Worm (Caenorhabditis elegans): Measurements from ENCODE around the gene ncs-1.

DNA sequence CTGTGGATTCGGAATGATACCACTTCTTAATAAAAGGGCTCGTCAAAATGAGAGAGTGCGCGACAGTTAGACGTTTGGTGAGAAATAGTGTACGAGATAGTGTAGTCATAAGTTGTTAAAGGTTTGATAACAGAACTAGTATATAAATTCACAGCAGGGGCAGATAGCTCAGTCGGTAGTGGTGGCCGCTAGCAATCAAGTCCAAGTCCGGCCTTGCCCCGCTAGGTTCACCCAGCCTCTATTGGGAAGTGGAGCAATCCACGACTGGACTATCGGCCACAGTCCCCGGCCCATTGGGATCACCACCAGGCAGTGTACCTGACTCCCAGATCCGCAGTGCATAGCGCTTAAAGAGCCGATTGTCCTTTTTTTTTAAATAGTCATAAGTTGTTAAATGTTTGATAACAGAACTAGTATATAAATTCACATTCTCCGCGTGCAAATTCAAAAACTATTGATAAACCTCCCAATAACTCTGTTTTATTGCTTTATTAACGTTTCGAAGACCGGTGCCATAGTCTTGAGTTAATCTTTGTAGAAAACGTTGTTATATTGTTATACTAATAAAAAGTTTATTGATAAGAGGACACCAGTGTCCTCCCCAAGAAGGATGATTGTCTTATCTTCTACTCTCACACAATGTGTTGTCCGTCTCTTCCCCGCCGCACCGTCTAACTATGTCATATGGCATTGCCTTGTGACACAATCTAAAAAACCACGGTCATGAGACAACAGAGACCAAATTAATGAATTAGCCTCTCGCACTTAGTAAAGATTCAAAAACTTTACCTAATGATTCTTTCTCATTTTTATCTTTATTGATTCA is 47.8 kb upstream of the ncs-1 start:
- TF ChIP-seq lsy-2 (tag; optimal IDR thresholded peaks at IDR 0.05) (no peak), mep-1 (tag; optimal IDR thresholded peaks at IDR 0.05) (no peak), nhr-76 (tag; optimal IDR thresholded peaks at IDR 0.05) (no peak), unc-62 (GFP tag; optimal IDR thresholded peaks at IDR 0.05) (no peak), nhr-12 (tag; optimal IDR thresholded peaks at IDR 0.05) (no peak), snpc-4 (tag; optimal IDR thresholded peaks at IDR 0.05) (no peak), lin-32 (GFP tag; optimal IDR thresholded peaks at IDR 0.05) (no peak), ces-1 (GFP tag; optimal IDR thresholded peaks at IDR 0.05) (no peak), elt-3 (tag; optimal IDR thresholded peaks at IDR 0.05) (no peak), mab-5 (tag; optimal IDR thresholded peaks at IDR 0.05) (no peak), nhr-237 (tag; optimal IDR thresholded peaks at IDR 0.05) (no peak)

Measured in whole organism, mixed stage, embryonic.